Worm (Caenorhabditis elegans) whole organism, L1 larva: Measurements from ENCODE around the gene sqv-7.
A peak's percentile ranks its signal among the peaks of the same experiment; 100 is the strongest.

Experiments
- C04F5.9 ChIP-seq: sonication (generic microtip); optimal IDR thresholded peaks from 2 replicates; lab custom pipeline; 2016; ENCODE audit warnings: missing genetic modification characterization, missing compliant biosample characterization
- C16A3.4 ChIP-seq: fragments of 150-350 bp; optimal IDR thresholded peaks from 2 replicates; lab custom pipeline; 2014; ENCODE audit warnings: missing biosample characterization, missing genetic modification characterization
- C34B4.2 ChIP-seq: sonication (generic microtip); optimal IDR thresholded peaks from 2 replicates; lab custom pipeline; 2017; ENCODE audit warnings: mild to moderate bottlenecking, missing genetic modification characterization, missing compliant biosample characterization
- Y116A8C.19 ChIP-seq: sonication (generic microtip); optimal IDR thresholded peaks from 2 replicates; lab custom pipeline; 2016; ENCODE audit warnings: missing compliant biosample characterization, missing genetic modification characterization, borderline replicate concordance
- aha-1 ChIP-seq: fragments of 150-350 bp; optimal IDR thresholded peaks from 2 replicates; lab custom pipeline; 2014; ENCODE audit warnings: missing biosample characterization, missing genetic modification characterization
- alr-1 ChIP-seq: fragments of 200-800 bp; sonication (Bioruptor generic); optimal IDR thresholded peaks from 2 replicates; lab custom pipeline; 2018; ENCODE audit warnings: borderline replicate concordance, mild to moderate bottlenecking, missing genetic modification characterization, missing compliant biosample characterization
- ama-1 ChIP-seq: fragments of 150-350 bp; optimal IDR thresholded peaks from 2 replicates; lab custom pipeline; 2014
- ceh-63 ChIP-seq: fragments of 200-800 bp; sonication (Bioruptor generic); optimal IDR thresholded peaks from 2 replicates; lab custom pipeline; 2018; ENCODE audit warnings: mild to moderate bottlenecking, missing genetic modification characterization, missing compliant biosample characterization
- ceh-8 ChIP-seq: fragments of 200-800 bp; sonication (Bioruptor generic); optimal IDR thresholded peaks from 2 replicates; lab custom pipeline; 2018; ENCODE audit warnings: mild to moderate bottlenecking, missing genetic modification characterization, moderate library complexity, missing compliant biosample characterization
- ceh-82 ChIP-seq, 3 experiments: fragments of 150-350 bp in 1 of 3; sonication (generic microtip) in 2 of 3; optimal IDR thresholded peaks; 2 replicates each; lab custom pipeline; 2014 to 2017; ENCODE audit warnings: missing biosample characterization in 3 of 3, missing genetic modification characterization in 3 of 3
- ceh-88 ChIP-seq: fragments of 200-800 bp; sonication (Bioruptor generic); IDR thresholded peaks from 2 replicates; pipeline ENCODE4 v1.3.6; 2022; ENCODE audit warnings: missing genetic modification characterization, missing compliant biosample characterization
- ces-1 ChIP-seq: fragments of 150-350 bp; optimal IDR thresholded peaks from 2 replicates; lab custom pipeline; 2014; ENCODE audit warnings: missing biosample characterization, missing genetic modification reagents, missing genetic modification characterization
- dpl-1 ChIP-seq, 3 experiments: fragments of 150-350 bp in 2 of 3; sonication (generic microtip) in 1 of 3; optimal IDR thresholded peaks; 2 replicates each; lab custom pipeline; 2014 to 2017; ENCODE audit warnings: missing biosample characterization in 3 of 3, missing genetic modification characterization in 3 of 3, missing genetic modification reagents in 3 of 3
- dsc-1 ChIP-seq: sonication (generic microtip); optimal IDR thresholded peaks from 2 replicates; lab custom pipeline; 2016; ENCODE audit warnings: mild to moderate bottlenecking, missing genetic modification characterization, missing compliant biosample characterization
- efl-3 ChIP-seq: fragments of 200-800 bp; sonication (Bioruptor generic); optimal IDR thresholded peaks from 2 replicates; lab custom pipeline; 2018; ENCODE audit warnings: mild to moderate bottlenecking, missing genetic modification characterization, missing compliant biosample characterization
- egl-13 ChIP-seq: sonication (generic microtip); optimal IDR thresholded peaks from 2 replicates; lab custom pipeline; 2016; ENCODE audit warnings: missing genotype, missing genetic modification reagents, missing genetic modification characterization, missing compliant biosample characterization
- elt-2 ChIP-seq: sonication (generic microtip); optimal IDR thresholded peaks from 2 replicates; lab custom pipeline; 2016; ENCODE audit warnings: missing genetic modification characterization, mild to moderate bottlenecking, inconsistent platforms, missing compliant biosample characterization, missing genetic modification reagents
- elt-3 ChIP-seq, 6 experiments: fragments of 150-350 bp in 1 of 6; sonication (generic microtip); optimal IDR thresholded peaks; 2 replicates each; lab custom pipeline; 2017 to 2018; ENCODE audit warnings: missing biosample characterization in 6 of 6, missing genetic modification characterization in 6 of 6, inconsistent platforms in 1 of 6
- ets-5 ChIP-seq: fragments of 200-800 bp; sonication (Bioruptor generic); IDR thresholded peaks from 2 replicates; pipeline ENCODE4 v1.3.6; 2022; ENCODE audit warnings: missing genetic modification characterization, missing compliant biosample characterization
- fkh-10 ChIP-seq: sonication (generic microtip); optimal IDR thresholded peaks from 2 replicates; lab custom pipeline; 2017; ENCODE audit warnings: missing biosample characterization, missing genetic modification reagents, missing genetic modification characterization
- fkh-4 ChIP-seq: sonication (generic microtip); optimal IDR thresholded peaks from 2 replicates; lab custom pipeline; 2016; ENCODE audit warnings: missing compliant biosample characterization, missing genetic modification characterization, borderline replicate concordance
- fkh-8 ChIP-seq: sonication (generic microtip); optimal IDR thresholded peaks from 2 replicates; lab custom pipeline; 2016; ENCODE audit warnings: mild to moderate bottlenecking, missing genetic modification characterization, missing compliant biosample characterization
- irx-1 ChIP-seq: sonication (generic microtip); optimal IDR thresholded peaks from 2 replicates; lab custom pipeline; 2016; ENCODE audit warnings: missing genetic modification characterization, missing compliant biosample characterization
- lin-35 ChIP-seq, 2 experiments: fragments of 150-350 bp; optimal IDR thresholded peaks; 2 replicates each; lab custom pipeline; 2014; ENCODE audit warnings: missing biosample characterization in 2 of 2, missing genetic modification characterization in 2 of 2, missing genetic modification reagents in 2 of 2
- lsy-2 ChIP-seq, 2 experiments: fragments of 150-350 bp; optimal IDR thresholded peaks; 2 replicates each; lab custom pipeline; 2014; ENCODE audit warnings: missing biosample characterization in 2 of 2, missing genetic modification characterization in 2 of 2
- mab-9 ChIP-seq: fragments of 200-800 bp; sonication (Bioruptor generic); IDR thresholded peaks from 2 replicates; pipeline ENCODE4 v1.3.6; 2022; ENCODE audit warnings: missing genetic modification reagents, missing genetic modification characterization, missing compliant biosample characterization
- mef-2 ChIP-seq: fragments of 150-350 bp; optimal IDR thresholded peaks from 2 replicates; lab custom pipeline; 2014; ENCODE audit warnings: missing biosample characterization, missing genetic modification characterization
- mep-1 ChIP-seq: fragments of 150-350 bp; optimal IDR thresholded peaks from 2 replicates; lab custom pipeline; 2014; ENCODE audit warnings: missing biosample characterization, missing genetic modification characterization
- nhr-11 ChIP-seq: fragments of 150-350 bp; optimal IDR thresholded peaks from 2 replicates; lab custom pipeline; 2014; ENCODE audit warnings: missing biosample characterization, missing genetic modification characterization
- nhr-12 ChIP-seq: sonication (generic microtip); optimal IDR thresholded peaks from 2 replicates; lab custom pipeline; 2017; ENCODE audit warnings: missing biosample characterization, missing genetic modification characterization
- nhr-19 ChIP-seq: fragments of 200-800 bp; sonication (Bioruptor generic); conservative IDR thresholded peaks from 2 replicates; pipeline ENCODE4 v1.3.6; 2022; ENCODE audit warnings: missing genetic modification characterization, missing compliant biosample characterization
- nhr-237 ChIP-seq: fragments of 150-350 bp; optimal IDR thresholded peaks from 2 replicates; lab custom pipeline; 2014; ENCODE audit warnings: missing biosample characterization, missing genetic modification characterization
- nhr-28 ChIP-seq: fragments of 150-350 bp; optimal IDR thresholded peaks from 2 replicates; lab custom pipeline; 2014; ENCODE audit warnings: missing biosample characterization, missing genetic modification characterization
- nhr-47 ChIP-seq: sonication (generic microtip); optimal IDR thresholded peaks from 2 replicates; lab custom pipeline; 2016; ENCODE audit warnings: mild to moderate bottlenecking, missing genetic modification characterization, moderate library complexity, missing compliant biosample characterization
- nhr-71 ChIP-seq: sonication (generic microtip); optimal IDR thresholded peaks from 2 replicates; lab custom pipeline; 2016; ENCODE audit warnings: mild to moderate bottlenecking, missing genetic modification characterization, moderate library complexity, missing compliant biosample characterization
- nhr-76 ChIP-seq: sonication (generic microtip); optimal IDR thresholded peaks from 2 replicates; lab custom pipeline; 2017; ENCODE audit warnings: missing biosample characterization, missing genetic modification characterization
- nhr-77 ChIP-seq: fragments of 150-350 bp; optimal IDR thresholded peaks from 2 replicates; lab custom pipeline; 2014; ENCODE audit warnings: missing biosample characterization, missing genetic modification characterization
- nhr-84 ChIP-seq: sonication (generic microtip); optimal IDR thresholded peaks from 2 replicates; lab custom pipeline; 2017; ENCODE audit warnings: missing biosample characterization, missing genetic modification characterization
- nhr-85 ChIP-seq: sonication (generic microtip); peaks from one replicate; lab custom pipeline; 2016; ENCODE audit warnings: missing genetic modification characterization, inconsistent platforms, missing compliant biosample characterization
- pax-3 ChIP-seq: fragments of 200-800 bp; sonication (Bioruptor generic); optimal IDR thresholded peaks from 2 replicates; lab custom pipeline; 2018; ENCODE audit warnings: mild to moderate bottlenecking, missing genetic modification characterization, moderate library complexity, missing compliant biosample characterization
- rnt-1 ChIP-seq: sonication (generic microtip); optimal IDR thresholded peaks from 2 replicates; lab custom pipeline; 2016; ENCODE audit warnings: mild to moderate bottlenecking, missing genetic modification characterization, moderate library complexity, missing compliant biosample characterization
- snpc-4 ChIP-seq: fragments of 150-350 bp; optimal IDR thresholded peaks from 2 replicates; lab custom pipeline; 2014; ENCODE audit warnings: missing biosample characterization, missing genetic modification characterization
- snu-23 ChIP-seq: sonication (generic microtip); optimal IDR thresholded peaks from 2 replicates; lab custom pipeline; 2016; ENCODE audit warnings: missing genetic modification characterization, missing compliant biosample characterization
- sox-4 ChIP-seq: sonication (generic microtip); optimal IDR thresholded peaks from 2 replicates; lab custom pipeline; 2016; ENCODE audit warnings: missing genetic modification characterization, missing compliant biosample characterization
- sptf-1 ChIP-seq: fragments of 150-350 bp; optimal IDR thresholded peaks from 2 replicates; lab custom pipeline; 2014; ENCODE audit warnings: missing biosample characterization, missing genetic modification characterization
- tlp-1 ChIP-seq: fragments of 150-350 bp; optimal IDR thresholded peaks from 2 replicates; lab custom pipeline; 2014; ENCODE audit warnings: missing biosample characterization, missing genetic modification characterization
- unc-130 ChIP-seq: fragments of 150-350 bp; optimal IDR thresholded peaks from 2 replicates; lab custom pipeline; 2017; ENCODE audit warnings: missing biosample characterization, missing genetic modification characterization, inconsistent platforms
- unc-30 ChIP-seq: sonication (generic microtip); optimal IDR thresholded peaks from 2 replicates; lab custom pipeline; 2017; ENCODE audit warnings: missing biosample characterization, missing genetic modification characterization
- unc-86 ChIP-seq: sonication (generic microtip); optimal IDR thresholded peaks from 2 replicates; lab custom pipeline; 2016; ENCODE audit warnings: missing genetic modification characterization, missing compliant biosample characterization
- vab-15 ChIP-seq: sonication (generic microtip); optimal IDR thresholded peaks from 2 replicates; lab custom pipeline; 2017; ENCODE audit warnings: missing genotype, mild to moderate bottlenecking, missing genetic modification characterization, missing compliant biosample characterization
- xbp-1 ChIP-seq: sonication (generic microtip); optimal IDR thresholded peaks from 2 replicates; lab custom pipeline; 2016; ENCODE audit warnings: missing genetic modification characterization, missing compliant biosample characterization
- zag-1 ChIP-seq: fragments of 150-350 bp; optimal IDR thresholded peaks from 2 replicates; lab custom pipeline; 2014; ENCODE audit warnings: missing biosample characterization, missing genetic modification characterization
- zip-4 ChIP-seq: fragments of 200-800 bp; sonication (Bioruptor generic); optimal IDR thresholded peaks from 2 replicates; lab custom pipeline; 2018; ENCODE audit warnings: mild to moderate bottlenecking, missing genetic modification characterization, moderate library complexity, missing compliant biosample characterization
- ztf-11 ChIP-seq, 2 experiments: sonication (generic microtip); optimal IDR thresholded peaks; 2 replicates each; lab custom pipeline; 2016 to 2017; ENCODE audit warnings: missing genetic modification characterization in 2 of 2, missing biosample characterization in 1 of 2, missing compliant biosample characterization in 1 of 2

The sqv-7 gene

ce11 chrII:6992949-6993348, 19.5 kb downstream of the sqv-7 start (continued):
- no peak for TF ChIP-seq C04F5.9
- TF ChIP-seq elt-2 (tag; lab: Kevin White, UChicago): no peak
- TF ChIP-seq C16A3.4 (tag; lab: Kevin White, UChicago): no peak
- peak; percentile 85 for TF ChIP-seq fkh-8 (tag; lab: Kevin White, UChicago)
- no peak for TF ChIP-seq nhr-237 (tag; lab: Kevin White, UChicago)
- no peak for TF ChIP-seq snpc-4 (tag; lab: Kevin White, UChicago)
- no peak for TF ChIP-seq sox-4 (tag; lab: Kevin White, UChicago)
- TF ChIP-seq nhr-71 (tag; lab: Kevin White, UChicago): peak; percentile 78
- TF ChIP-seq rnt-1 (tag; lab: Kevin White, UChicago): no peak
- no peak for TF ChIP-seq aha-1
- no peak for TF ChIP-seq nhr-19 (GFP tag; lab: Robert Waterston, UW)
- no peak for TF ChIP-seq Y116A8C.19 (tag; lab: Kevin White, UChicago)
- TF ChIP-seq alr-1 (tag; lab: Kevin White, UChicago): no peak
- TF ChIP-seq ceh-8 (GFP tag; lab: Kevin White, UChicago): peak; percentile 48
- peak; percentile 30 for TF ChIP-seq mep-1 (tag; lab: Kevin White, UChicago)
- TF ChIP-seq unc-30 (tag; lab: Kevin White, UChicago): no peak
- TF ChIP-seq ces-1 (GFP tag; lab: Kevin White, UChicago): peak; percentile 27
- peak; percentile 45 to 64 (median 57) for TF ChIP-seq ceh-82 (tag; optimal IDR thresholded peaks at IDR 0.05; lab: Kevin White, UChicago)
- TF ChIP-seq elt-3 (tag; optimal IDR thresholded peaks at IDR 0.05; lab: Kevin White, UChicago): no peak
- TF ChIP-seq irx-1 (tag; lab: Kevin White, UChicago): peak; percentile 37
- TF ChIP-seq efl-3 (GFP tag; lab: Kevin White, UChicago): no peak
- peak; percentile 79 for TF ChIP-seq unc-86
- peak in 1 of 2 experiments; percentile 41 for TF ChIP-seq lin-35 (GFP tag; optimal IDR thresholded peaks at IDR 0.05; lab: Kevin White, UChicago)
- TF ChIP-seq nhr-77: no peak
- no peak for TF ChIP-seq nhr-85 (tag; lab: Kevin White, UChicago)
- TF ChIP-seq nhr-47 (tag; lab: Kevin White, UChicago): peak; percentile 64
- no peak for TF ChIP-seq ztf-11 (tag; optimal IDR thresholded peaks at IDR 0.05; lab: Kevin White, UChicago)
- 0 out of 2 replicates have a peak, but pooled peaks have one; percentile 36 for TF ChIP-seq mab-9 (GFP tag; lab: Robert Waterston, UW)
- peak; percentile 41 for TF ChIP-seq snu-23
- TF ChIP-seq unc-130 (tag; lab: Kevin White, UChicago): no peak
- TF ChIP-seq ama-1 (lab: Kevin White, UChicago): no peak
- TF ChIP-seq zip-4 (GFP tag; lab: Kevin White, UChicago): no peak
- no peak for TF ChIP-seq C34B4.2 (tag; lab: Kevin White, UChicago)
- no peak for TF ChIP-seq nhr-12 (tag; lab: Kevin White, UChicago)
- peak; percentile 43 for TF ChIP-seq pax-3 (tag; lab: Kevin White, UChicago)
- TF ChIP-seq fkh-4 (tag; lab: Kevin White, UChicago): no peak
- TF ChIP-seq dsc-1 (tag; lab: Kevin White, UChicago): no peak
- TF ChIP-seq lsy-2 (tag; optimal IDR thresholded peaks at IDR 0.05; lab: Kevin White, UChicago): peak; percentile 55 to 59
- TF ChIP-seq ceh-88 (GFP tag; lab: Robert Waterston, UW): no peak
- no peak for TF ChIP-seq tlp-1 (tag; lab: Kevin White, UChicago)
- no peak for TF ChIP-seq nhr-28 (tag; lab: Kevin White, UChicago)
- no peak for TF ChIP-seq sptf-1 (tag; lab: Kevin White, UChicago)
- TF ChIP-seq xbp-1 (tag; lab: Kevin White, UChicago): peak; percentile 50
- no peak for TF ChIP-seq nhr-76 (tag; lab: Kevin White, UChicago)
- no peak for TF ChIP-seq mef-2 (tag; lab: Kevin White, UChicago)
- TF ChIP-seq nhr-84: no peak
- peak in 1 of 3 experiments; percentile 41 for TF ChIP-seq dpl-1 (GFP tag; optimal IDR thresholded peaks at IDR 0.05; lab: Kevin White, UChicago)
- no peak for TF ChIP-seq nhr-11 (tag; lab: Kevin White, UChicago)
- TF ChIP-seq vab-15 (tag; lab: Kevin White, UChicago): no peak
- TF ChIP-seq zag-1 (tag; lab: Kevin White, UChicago): no peak
- peak; percentile 55 for TF ChIP-seq egl-13
- TF ChIP-seq fkh-10 (GFP tag; lab: Kevin White, UChicago): peak; percentile 80
- TF ChIP-seq ceh-63 (GFP tag; lab: Kevin White, UChicago): no peak
- no peak for TF ChIP-seq ets-5
